Fruit fly (Drosophila melanogaster) S2 (cell line): Measurements from ENCODE around the gene Ugt35E1.

Experiments used
- CG8478 ChIP-seq: fragments of >200 bp; optimal IDR thresholded peaks from 2 replicates; lab custom pipeline; 2018
- CTCF ChIP-seq, 2 experiments: fragments of >200 bp; optimal IDR thresholded peaks; 2 replicates each; lab custom pipeline; 2018

The Ugt35E1 gene

DNA sequence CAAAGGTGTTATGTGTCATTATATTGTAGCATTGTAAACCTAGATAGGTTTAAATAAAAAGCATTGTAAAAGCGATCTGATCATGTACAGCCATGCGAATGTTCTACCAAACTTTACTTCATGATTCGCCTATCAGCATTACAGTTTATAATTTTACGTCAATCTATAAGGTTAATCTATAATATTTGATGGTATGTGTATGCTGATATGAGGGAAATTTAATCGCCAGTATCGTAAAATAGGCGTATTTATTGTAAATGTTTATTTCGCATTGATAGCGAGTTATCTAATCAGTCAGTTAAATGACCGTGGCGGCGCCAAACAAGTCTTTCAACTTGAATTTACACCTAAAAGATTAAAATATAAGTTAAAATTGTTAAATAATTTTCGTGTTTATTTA lies 11.7 kb upstream of the Ugt35E1 start:
- no peak for TF ChIP-seq CG8478 (lab: Kevin White, UChicago)
- no peak for TF ChIP-seq CTCF (optimal IDR thresholded peaks at IDR 0.05; lab: Kevin White, UChicago)

- TF ChIP-seq CTCF (optimal IDR thresholded peaks at IDR 0.05; lab: Kevin White, UChicago) (no peak), CG8478 (lab: Kevin White, UChicago) (no peak)
These were observed 9.9 kb upstream of the Ugt35E1 start for dm6 chr3R:11175777-11176176.

DNA sequence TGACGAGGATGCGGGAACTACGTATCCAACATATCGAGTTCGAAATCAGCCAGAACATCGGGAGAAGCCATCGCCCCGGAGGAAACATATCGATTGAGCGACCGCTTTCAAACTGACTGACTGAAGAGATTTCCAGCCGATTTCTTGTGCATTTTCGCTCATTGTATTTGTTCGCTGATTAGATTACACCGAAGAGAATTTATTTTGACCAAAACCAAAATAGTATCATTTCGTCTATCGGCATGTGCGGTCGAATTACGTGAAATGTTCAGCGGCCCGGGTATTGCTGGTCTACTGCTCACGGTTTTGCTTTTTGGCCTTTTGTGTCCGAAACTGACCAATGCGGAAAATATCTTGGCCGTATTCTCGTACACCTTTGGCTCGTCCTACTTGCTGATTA lies 9.4 kb upstream of the Ugt35E1 start, which contains the start of the genes Ugt304A1 and Ugt303A1:
TSS of gene Ugt304A1 (minus strand) at position 101 of the 400 bp plus-strand sequence.
TSS of gene Ugt303A1 (plus strand) at position 222 of the 400 bp plus-strand sequence.
- no peak for TF ChIP-seq CG8478 (lab: Kevin White, UChicago)
- TF ChIP-seq CTCF (optimal IDR thresholded peaks at IDR 0.05; lab: Kevin White, UChicago) = no peak

- no peak for TF ChIP-seq CG8478 (lab: Kevin White, UChicago)
- no peak for TF ChIP-seq CTCF (optimal IDR thresholded peaks at IDR 0.05; lab: Kevin White, UChicago)
These were observed 7.3 kb upstream of the Ugt35E1 start for dm6 chr3R:11173169-11173506.

DNA sequence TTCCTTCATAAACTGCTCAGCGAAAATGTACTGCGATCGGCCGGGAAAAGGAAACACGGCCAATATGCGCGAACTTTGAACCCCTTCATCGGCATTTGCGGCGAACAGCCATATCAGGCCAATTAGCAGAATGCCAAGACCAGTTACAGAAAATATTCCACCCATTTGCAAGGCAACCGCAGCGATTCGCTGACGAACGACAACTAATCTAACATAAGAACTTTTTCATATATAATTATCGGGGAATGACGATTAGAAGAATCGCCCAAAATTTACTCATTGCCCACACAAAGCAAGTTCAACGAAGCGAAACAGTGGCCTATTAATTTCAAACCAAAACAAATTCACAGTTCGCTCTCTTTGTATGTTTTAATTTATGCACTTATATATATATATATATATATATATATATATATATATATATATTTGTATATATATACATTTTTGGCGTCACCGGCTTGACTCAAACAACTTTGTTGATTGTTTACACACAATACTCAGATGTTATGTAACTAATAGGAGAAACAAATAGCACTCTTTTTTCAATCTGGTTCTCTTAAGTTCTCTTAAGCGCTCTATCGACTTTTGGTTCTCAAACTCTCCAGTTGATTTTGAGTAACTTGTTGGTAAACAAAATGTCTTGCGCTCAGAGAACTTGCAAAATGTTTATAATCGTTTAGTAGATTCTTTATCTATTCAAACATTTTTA lies 6.7 kb upstream of the Ugt35E1 start, which contains the start of gene Ugt35A1:
TSS of gene Ugt35A1 (minus strand) at position 205 of the 709 bp plus-strand sequence.
- no peak for TF ChIP-seq CTCF (optimal IDR thresholded peaks at IDR 0.05; lab: Kevin White, UChicago)
- TF ChIP-seq CG8478 (lab: Kevin White, UChicago) = no peak

DNA sequence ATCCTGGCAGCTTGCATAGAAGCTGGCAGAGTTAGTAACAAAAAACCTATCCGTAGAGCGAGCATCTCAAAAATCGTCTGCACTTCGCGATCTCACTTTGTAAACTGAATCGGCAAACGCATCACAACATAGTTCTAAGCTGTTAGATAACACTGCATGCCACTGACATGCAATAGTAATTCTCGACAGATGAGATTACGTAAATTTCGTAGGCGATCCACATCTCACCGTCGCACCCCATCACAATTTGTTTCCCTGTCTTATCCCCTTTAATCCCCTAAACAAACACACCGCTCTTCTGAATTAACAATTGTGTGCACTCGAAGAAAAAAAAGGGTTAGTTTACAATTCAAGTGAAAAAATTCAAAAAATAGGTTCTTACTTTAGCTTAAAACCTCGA lies 4.3 kb upstream of the Ugt35E1 start, which contains the start of gene Ugt35B1:
TSS of gene Ugt35B1 (minus strand) at position 101 of the 400 bp plus-strand sequence.
- TF ChIP-seq CG8478 (lab: Kevin White, UChicago) (no peak), CTCF (optimal IDR thresholded peaks at IDR 0.05; lab: Kevin White, UChicago) (no peak)

- no peak for TF ChIP-seq CG8478 (lab: Kevin White, UChicago)
- TF ChIP-seq CTCF (optimal IDR thresholded peaks at IDR 0.05; lab: Kevin White, UChicago) = no peak
These were observed 2.1 kb upstream of the Ugt35E1 start, which contains the start of gene Ugt35E2 for dm6 chr3R:11167931-11168465. Gene Ugt35E2, minus strand, starts transcription at chr3R:11167981.

dm6 chr3R:11160907-11161306 lies 5.0 kb downstream of the Ugt35E1 start, which contains the start of gene CG4757:
Gene CG4757, plus strand, starts transcription at chr3R:11161207.
- no peak for TF ChIP-seq CG8478 (lab: Kevin White, UChicago)

DNA sequence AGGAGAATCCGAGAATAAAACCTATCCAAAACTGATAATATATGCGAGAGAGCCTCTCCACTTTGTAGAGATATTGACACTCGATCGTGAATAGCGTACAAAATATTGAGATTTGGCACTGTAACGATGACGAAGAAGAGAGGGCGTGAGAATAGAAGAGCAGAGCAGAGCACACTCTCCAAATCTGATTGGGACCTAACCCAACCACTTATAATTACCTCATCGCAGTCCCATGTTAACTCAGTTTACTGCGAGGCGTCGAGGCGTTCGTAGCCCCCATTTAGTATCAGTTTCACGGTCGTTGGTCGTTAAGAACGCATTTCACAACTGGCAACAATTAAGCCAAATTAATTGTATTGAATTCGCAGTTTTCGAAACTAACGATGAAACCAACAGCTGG lies 9.0 kb downstream of the Ugt35E1 start, which contains the start of gene Ugt302C1:
TSS of gene Ugt302C1 (plus strand) at position 241 of the 400 bp plus-strand sequence.
- TF ChIP-seq CTCF (optimal IDR thresholded peaks at IDR 0.05; lab: Kevin White, UChicago) (no peak), CG8478 (lab: Kevin White, UChicago) (no peak)

dm6 chr3R:11154576-11155113 lies 11.2 kb downstream of the Ugt35E1 start, which contains the start of gene Ugt302E1:
Gene Ugt302E1, plus strand, starts transcription at chr3R:11154626.
- no peak for TF ChIP-seq CG8478 (lab: Kevin White, UChicago)
- no peak for TF ChIP-seq CTCF (optimal IDR thresholded peaks at IDR 0.05; lab: Kevin White, UChicago)

DNA sequence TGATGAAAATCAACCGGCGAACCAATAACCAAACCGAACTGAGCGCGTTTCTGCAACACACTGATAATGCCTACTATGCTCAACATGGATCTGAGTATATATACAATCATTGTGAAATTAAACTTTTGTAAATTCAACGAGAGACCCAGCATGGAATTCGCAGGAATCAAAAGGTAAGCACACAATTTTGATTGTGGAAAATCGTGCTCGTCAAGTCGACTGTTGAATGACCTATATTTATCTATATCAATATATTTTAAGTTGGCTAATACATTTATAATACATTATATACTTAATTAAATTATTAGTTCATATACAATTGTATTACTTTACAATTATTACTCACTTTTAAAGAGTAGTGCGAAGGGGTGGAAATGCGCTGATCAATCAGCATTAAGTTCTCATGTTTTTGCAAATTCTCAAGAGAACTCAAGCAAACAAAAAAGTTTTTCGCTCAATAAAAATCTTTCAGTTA lies 12.0 kb downstream of the Ugt35E1 start, which contains the start of gene Ugt302K1:
TSS of gene Ugt302K1 (minus strand) at position 51 of the 475 bp plus-strand sequence.
- TF ChIP-seq CG8478 (lab: Kevin White, UChicago) (no peak), CTCF (optimal IDR thresholded peaks at IDR 0.05; lab: Kevin White, UChicago) (no peak)

DNA sequence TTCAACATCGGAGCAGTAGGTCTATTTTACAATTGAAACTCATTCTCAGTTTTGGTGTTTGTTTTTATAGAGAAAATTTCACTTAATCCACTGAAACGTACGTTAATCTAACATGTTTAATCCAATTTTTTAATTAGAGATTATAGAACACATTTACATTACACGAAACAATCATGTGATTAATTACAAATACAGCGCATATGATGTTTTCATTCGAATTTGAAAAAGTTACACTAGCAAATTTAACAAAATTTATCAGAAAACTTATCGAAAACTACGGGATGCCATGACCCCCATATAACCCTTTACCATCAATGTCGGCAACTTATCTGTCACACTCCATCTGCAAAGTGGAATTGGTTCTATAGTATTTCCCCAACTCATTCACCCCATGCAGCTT lies 20.7 kb downstream of the Ugt35E1 start, which contains the start of gene CheA86a:
TSS of gene CheA86a (minus strand) at position 101 of the 400 bp plus-strand sequence.
- TF ChIP-seq CTCF (optimal IDR thresholded peaks at IDR 0.05; lab: Kevin White, UChicago) (no peak), CG8478 (lab: Kevin White, UChicago) (no peak)

dm6 chr3R:11136877-11137276 lies 29.0 kb downstream of the Ugt35E1 start, which contains the start of gene mAcon2:
Gene mAcon2, plus strand, starts transcription at chr3R:11137177.
- no peak for TF ChIP-seq CTCF (optimal IDR thresholded peaks at IDR 0.05; lab: Kevin White, UChicago)
- no peak for TF ChIP-seq CG8478 (lab: Kevin White, UChicago)

DNA sequence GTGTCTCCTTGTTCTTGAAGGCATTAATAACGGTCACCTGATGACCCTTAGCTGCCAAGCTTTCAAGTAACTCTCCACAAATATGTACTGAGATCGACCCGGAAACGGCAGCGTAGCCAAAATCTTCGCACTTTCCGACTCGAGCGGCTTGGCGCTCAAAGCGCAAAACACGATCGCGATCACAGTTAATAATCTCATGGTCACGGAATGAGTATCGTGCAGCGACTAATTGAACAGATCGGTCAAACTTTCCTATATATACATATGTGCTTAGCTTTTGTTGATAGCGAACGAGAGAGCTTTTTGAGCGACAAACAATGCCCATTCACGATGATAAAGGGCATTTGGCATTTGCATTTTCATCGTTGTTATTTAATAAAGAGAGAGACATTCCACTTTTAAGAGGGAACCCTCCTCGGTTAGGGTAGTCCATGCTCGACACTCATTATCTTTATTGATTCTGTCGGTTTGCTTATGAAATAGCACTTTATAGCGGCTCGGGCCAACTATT lies 37.7 kb downstream of the Ugt35E1 start, which contains the start of gene Ugt35C1:
TSS of gene Ugt35C1 (minus strand) at position 213 of the 511 bp plus-strand sequence.
- no peak for TF ChIP-seq CTCF (optimal IDR thresholded peaks at IDR 0.05; lab: Kevin White, UChicago)
- TF ChIP-seq CG8478 (lab: Kevin White, UChicago) = no peak
